Fruit fly (Drosophila melanogaster) Kc167 (cell line): ENCODE measurements around the gene Mink.

ENCODE experiments used
- Myc ChIP-seq: fragments of >200 bp; optimal IDR thresholded peaks from 2 replicates; lab custom pipeline; 2017; ENCODE audit warnings: missing external identifiers
- Sin3A ChIP-seq: fragments of >200 bp; optimal IDR thresholded peaks from 2 replicates; lab custom pipeline; 2018; ENCODE audit warnings: missing external identifiers
- h ChIP-seq: fragments of >200 bp; optimal IDR thresholded peaks from 3 replicates; lab custom pipeline; 2018; ENCODE audit warnings: missing external identifiers
- insv ChIP-seq: fragments of >200 bp; optimal IDR thresholded peaks from 3 replicates; lab custom pipeline; 2018; ENCODE audit warnings: missing external identifiers
- ttk ChIP-seq: sonication (Bioruptor generic); optimal IDR thresholded peaks from 2 replicates; lab custom pipeline; 2017; ENCODE audit warnings: missing external identifiers

dm6 chr3R:24914864-24915263 lies 7.4 kb upstream of the Mink start:
- no peak for TF ChIP-seq Myc (lab: Kevin White, UChicago)
- no peak for TF ChIP-seq h (lab: Kevin White, UChicago)
- TF ChIP-seq Sin3A, result no peak
- TF ChIP-seq insv (lab: Kevin White, UChicago), result no peak
- TF ChIP-seq ttk, result no peak
